Worm (Caenorhabditis elegans) whole organism, L4/young adult: ENCODE results near the gene F14H12.2.
"Not testable (repeated sequence)": the region's sequence is repeated elsewhere in the genome, so short reads cannot be mapped to it uniquely, and the experiment has no call there.

Experiments used
- W03F9.2 ChIP-seq: fragments of 150-350 bp; optimal IDR thresholded peaks from 2 replicates; lab custom pipeline; 2014; ENCODE audit warnings: missing biosample characterization, missing genetic modification characterization
- dao-5 ChIP-seq: sonication (generic microtip); optimal IDR thresholded peaks from 2 replicates; lab custom pipeline; 2016; ENCODE audit warnings: missing genotype, missing genetic modification characterization, moderate library complexity, missing compliant biosample characterization
- him-1 ChIP-seq: sonication (generic microtip); optimal IDR thresholded peaks from 2 replicates; lab custom pipeline; 2016; ENCODE audit warnings: missing genotype, missing genetic modification reagents, missing genetic modification characterization, missing compliant biosample characterization

Gene F14H12.2

ce11 chrX:4350198-4350597, at the start of gene F14H12.2:
TSS of gene F14H12.2 (plus strand) at chrX:4350498.
- no peak for TF ChIP-seq W03F9.2 (tag; lab: Kevin White, UChicago)
- no peak for TF ChIP-seq him-1 (tag; lab: Kevin White, UChicago)
- no peak for TF ChIP-seq dao-5 (tag; lab: Kevin White, UChicago)

DNA sequence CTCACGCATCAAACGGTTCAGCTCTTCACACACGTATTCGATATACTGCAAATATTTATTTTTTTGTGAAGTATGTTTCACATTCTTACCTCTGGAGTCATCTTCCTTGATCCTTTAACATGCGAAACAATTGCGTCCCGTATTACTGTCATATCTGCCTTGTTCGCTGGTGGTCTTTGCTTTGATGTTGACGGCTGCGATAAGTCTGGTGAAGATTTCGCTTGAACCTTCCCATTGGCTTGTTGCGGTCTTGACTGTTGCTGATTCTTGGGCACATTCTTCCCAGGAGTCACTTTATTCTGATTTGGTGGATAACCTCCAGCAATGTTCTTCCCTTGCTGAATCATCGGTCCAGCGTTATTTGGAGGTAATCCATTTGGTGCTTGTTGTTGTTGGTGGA, 47.1 kb upstream of the F14H12.2 start:
- TF ChIP-seq W03F9.2 (tag; lab: Kevin White, UChicago) = no peak

DNA sequence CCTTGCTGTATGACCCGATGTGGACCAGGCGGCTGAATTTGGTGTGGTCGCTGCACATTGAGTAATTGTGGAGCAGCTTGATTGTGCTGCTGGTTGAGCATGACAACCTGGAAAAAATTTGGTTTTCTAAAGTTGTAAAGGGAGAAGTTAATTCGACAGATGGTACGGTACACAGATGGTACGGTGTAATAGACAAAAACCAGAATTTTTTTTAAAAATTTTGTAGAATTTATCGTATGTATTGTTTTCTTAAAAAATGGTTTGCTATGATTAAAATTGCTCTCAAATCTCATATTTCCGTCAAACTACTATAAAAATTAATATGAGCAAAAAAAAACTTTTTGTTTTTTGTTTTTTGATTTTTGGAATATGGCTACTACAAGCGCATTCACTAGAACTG, 43.4 kb upstream of the F14H12.2 start, which contains the start of gene pqn-15:
TSS of gene pqn-15 (minus strand) at position 101 of the 400 bp plus-strand sequence.
- TF ChIP-seq W03F9.2 (tag; lab: Kevin White, UChicago) (no peak), dao-5 (tag; lab: Kevin White, UChicago) (no peak), him-1 (tag; lab: Kevin White, UChicago) (no peak)

DNA sequence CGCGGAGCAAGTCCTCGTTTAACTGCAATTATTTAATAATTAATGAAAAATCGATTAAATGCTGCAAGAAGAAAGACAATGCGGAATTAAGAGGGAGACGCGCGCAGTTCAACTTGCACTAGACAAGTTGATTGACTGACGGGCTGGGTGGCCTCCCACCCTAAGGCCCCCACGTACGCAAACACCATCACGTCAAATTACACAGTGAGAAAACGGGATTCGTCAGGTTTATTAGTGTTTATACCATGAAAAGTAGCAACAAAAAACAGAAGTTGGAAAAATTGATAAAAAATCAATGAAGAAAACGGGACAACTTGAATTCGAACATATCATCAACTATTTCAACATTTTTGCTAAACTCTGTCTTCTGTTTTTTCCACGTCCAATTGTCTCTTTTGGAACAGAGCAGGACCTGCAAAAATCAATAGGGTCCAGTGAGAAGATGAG, 42.7 kb upstream of the F14H12.2 start:
- TF ChIP-seq him-1 (tag; lab: Kevin White, UChicago) = no peak
- no peak for TF ChIP-seq dao-5 (tag; lab: Kevin White, UChicago)
- no peak for TF ChIP-seq W03F9.2 (tag; lab: Kevin White, UChicago)

- TF ChIP-seq W03F9.2 (tag; lab: Kevin White, UChicago) (no peak), dao-5 (tag; lab: Kevin White, UChicago) (no peak), him-1 (tag; lab: Kevin White, UChicago) (no peak)
These were observed 38.6 kb upstream of the F14H12.2 start, which contains the start of gene C52B9.8 for ce11 chrX:4311668-4312067. TSS of gene C52B9.8 (minus strand) at chrX:4311768.

DNA sequence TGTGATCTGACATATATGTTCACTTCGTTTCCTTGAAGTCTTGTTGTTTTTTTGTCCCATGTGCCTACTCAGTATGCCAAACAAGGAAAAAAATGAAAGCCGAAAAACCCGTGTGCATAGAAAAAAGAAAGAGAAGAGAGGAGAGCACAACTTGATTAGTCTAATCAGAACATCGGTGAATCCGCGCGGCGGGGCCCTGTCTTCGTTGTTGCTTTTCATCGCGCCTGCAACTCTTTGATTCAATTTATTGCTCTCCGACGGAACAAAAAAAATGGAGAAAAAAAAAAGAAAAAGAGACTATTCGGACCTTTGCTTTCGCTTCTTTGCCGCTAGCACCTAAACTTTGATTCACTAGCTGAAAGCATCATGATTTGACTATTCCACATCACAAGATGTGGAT, 35.4 kb upstream of the F14H12.2 start:
- no peak for TF ChIP-seq him-1 (tag; lab: Kevin White, UChicago)
- TF ChIP-seq dao-5 (tag; lab: Kevin White, UChicago) = no peak
- TF ChIP-seq W03F9.2 (tag; lab: Kevin White, UChicago) = no peak

DNA sequence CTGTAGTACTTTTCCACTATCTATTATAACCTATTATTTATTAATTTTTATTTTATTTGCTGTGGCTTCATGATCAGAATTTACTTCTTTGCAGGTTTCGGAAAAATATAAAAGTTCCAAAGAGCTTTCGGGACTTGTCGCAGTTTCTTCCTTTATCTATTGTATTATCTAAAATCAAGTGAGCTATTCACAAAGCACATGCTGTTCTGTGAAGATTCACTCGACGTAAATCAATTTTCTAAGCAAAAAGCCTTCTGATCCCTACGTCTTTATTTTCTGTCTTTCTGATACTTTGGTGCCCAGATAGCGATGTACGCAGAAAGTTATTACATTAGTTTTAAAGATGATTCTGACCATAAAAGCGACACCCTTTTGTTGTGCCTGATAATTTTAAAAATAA, 33.2 kb upstream of the F14H12.2 start:
- no peak for TF ChIP-seq dao-5 (tag; lab: Kevin White, UChicago)
- no peak for TF ChIP-seq him-1 (tag; lab: Kevin White, UChicago)
- TF ChIP-seq W03F9.2 (tag; lab: Kevin White, UChicago) = no peak

DNA sequence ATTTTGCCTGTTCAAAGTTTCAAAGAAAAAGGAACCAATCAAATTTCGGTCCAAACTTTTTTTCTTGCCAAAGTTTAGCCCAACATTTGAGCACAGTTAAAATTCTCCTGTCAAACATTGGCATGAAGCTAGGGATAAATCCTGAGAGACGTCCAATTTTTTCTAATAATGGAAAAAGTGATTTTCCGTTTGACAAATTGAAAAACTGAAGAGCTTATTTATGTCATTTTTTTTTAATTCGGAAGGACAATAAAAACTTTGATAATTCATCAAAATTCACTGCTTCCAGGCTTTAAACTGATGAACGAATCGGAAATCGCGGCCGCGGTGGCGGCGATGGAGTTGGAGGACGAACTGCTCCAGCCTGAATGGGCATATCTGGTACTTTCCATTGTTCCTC, 29.7 kb upstream of the F14H12.2 start, which contains the start of gene dop-6:
TSS of gene dop-6 (plus strand) at position 301 of the 400 bp plus-strand sequence.
- TF ChIP-seq him-1 (tag; lab: Kevin White, UChicago) = no peak
- TF ChIP-seq W03F9.2 (tag; lab: Kevin White, UChicago) = no peak
- TF ChIP-seq dao-5 (tag; lab: Kevin White, UChicago) = no peak

DNA sequence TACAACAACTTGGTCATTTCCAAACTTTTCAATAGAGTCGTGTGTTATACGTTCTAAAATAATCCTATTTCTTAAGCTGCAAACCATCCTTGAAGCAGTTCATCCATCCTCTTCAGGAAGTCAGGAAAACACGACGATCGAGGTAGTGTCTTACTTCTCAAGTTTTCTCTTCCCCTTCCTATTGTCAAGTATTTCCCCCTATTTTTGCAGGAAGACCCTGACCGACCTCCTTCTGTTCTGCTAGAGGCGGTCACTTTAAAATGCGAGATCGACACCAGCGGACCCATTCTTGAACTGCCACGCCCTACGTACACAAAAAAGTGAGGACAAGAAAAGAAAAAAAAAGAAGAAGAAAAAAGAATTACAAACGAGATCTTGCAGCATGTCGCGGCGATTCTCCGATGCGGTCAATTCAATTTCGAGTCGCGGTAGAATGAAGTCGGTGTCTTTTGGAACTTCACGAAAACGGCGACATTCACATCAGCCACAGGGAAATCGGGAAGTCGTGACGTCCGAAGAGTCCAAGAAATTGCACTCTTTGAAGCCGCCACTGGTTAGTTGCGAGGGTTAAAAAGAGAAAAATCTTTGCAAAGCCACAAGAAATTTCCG, 27.3 kb upstream of the F14H12.2 start:
- no peak for TF ChIP-seq W03F9.2 (tag; lab: Kevin White, UChicago)
- TF ChIP-seq him-1 (tag; lab: Kevin White, UChicago) = no peak
- TF ChIP-seq dao-5 (tag; lab: Kevin White, UChicago) = no peak

ce11 chrX:4328816-4329215, 21.5 kb upstream of the F14H12.2 start, which contains the start of gene C24A8.5:
TSS of gene C24A8.5 (minus strand) at chrX:4328916.
- TF ChIP-seq him-1 (tag; lab: Kevin White, UChicago) = no peak
- no peak for TF ChIP-seq W03F9.2 (tag; lab: Kevin White, UChicago)
- no peak for TF ChIP-seq dao-5 (tag; lab: Kevin White, UChicago)

ce11 chrX:4332305-4332704, 18.0 kb upstream of the F14H12.2 start, which contains the start of gene C24A8.6:
TSS of gene C24A8.6 (minus strand) at chrX:4332405.
- not testable (repeated sequence) for TF ChIP-seq W03F9.2, dao-5, him-1 (tag; lab: Kevin White, UChicago)

- not testable (repeated sequence) for TF ChIP-seq dao-5, him-1, W03F9.2 (tag; lab: Kevin White, UChicago)
These were observed 14.3 kb upstream of the F14H12.2 start, which contains the start of gene cst-2 for ce11 chrX:4335950-4336349. TSS of gene cst-2 (minus strand) at chrX:4336050.

DNA sequence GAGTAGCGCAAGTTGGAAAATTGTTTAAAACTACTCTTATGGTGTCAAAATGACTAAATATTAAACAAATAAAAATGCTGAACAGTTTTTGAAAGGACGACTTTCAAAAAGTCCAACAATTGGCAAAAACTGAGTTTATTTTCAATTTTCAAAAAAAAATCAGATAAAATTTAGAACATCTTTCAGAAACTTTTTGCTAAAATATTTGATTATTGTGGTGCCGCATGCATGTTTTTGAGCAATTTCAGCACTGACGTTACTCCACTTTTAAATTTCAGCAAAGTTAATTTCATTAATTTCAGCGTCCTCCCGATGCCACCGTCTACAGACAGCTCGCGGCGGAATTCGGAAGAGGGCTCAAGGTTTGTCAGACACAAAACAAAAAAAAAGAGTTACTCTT, 11.0 kb upstream of the F14H12.2 start, which contains the start of gene cst-1:
TSS of gene cst-1 (plus strand) at position 301 of the 400 bp plus-strand sequence.
- TF ChIP-seq dao-5, him-1, W03F9.2 (tag; lab: Kevin White, UChicago): not testable (repeated sequence)
